Worm (Caenorhabditis elegans) whole organism, young adult: ENCODE measurements around the gene C16C8.9.

ENCODE experiments used
- F10E7.11 ChIP-seq: sonication (generic microtip); optimal IDR thresholded peaks from 2 replicates; lab custom pipeline; 2017; ENCODE audit warnings: mild to moderate bottlenecking, missing genetic modification characterization, moderate library complexity, missing compliant biosample characterization
- Y53G8AR.9 ChIP-seq: fragments of 200-800 bp; sonication (Bioruptor generic); conservative IDR thresholded peaks from 2 replicates; pipeline ENCODE4 v1.3.6; 2022; ENCODE audit warnings: missing genetic modification reagents, missing genetic modification characterization, missing compliant biosample characterization
- efl-1 ChIP-seq: fragments of 150-350 bp; optimal IDR thresholded peaks from 2 replicates; lab custom pipeline; 2014; ENCODE audit warnings: missing biosample characterization, missing genetic modification reagents, missing genetic modification characterization
- him-1 ChIP-seq: sonication (generic microtip); optimal IDR thresholded peaks from 2 replicates; lab custom pipeline; 2016; ENCODE audit warnings: missing genotype, missing genetic modification reagents, missing genetic modification characterization, missing compliant biosample characterization
- lir-1 ChIP-seq: fragments of 200-800 bp; sonication (Bioruptor generic); conservative IDR thresholded peaks from 2 replicates; pipeline ENCODE4 v1.3.6; 2022; ENCODE audit warnings: missing genetic modification reagents, missing genetic modification characterization, missing compliant biosample characterization
- nhr-179 ChIP-seq: sonication (generic microtip); optimal IDR thresholded peaks from 2 replicates; lab custom pipeline; 2016; ENCODE audit warnings: mild to moderate bottlenecking, missing genetic modification characterization, missing compliant biosample characterization
- rcor-1 ChIP-seq: fragments of 200-800 bp; sonication (Bioruptor generic); IDR thresholded peaks from 2 replicates; pipeline ENCODE4 v1.3.6; 2022; ENCODE audit warnings: missing genetic modification reagents, missing genetic modification characterization, missing compliant biosample characterization
- repo-1 ChIP-seq: sonication (generic microtip); optimal IDR thresholded peaks from 2 replicates; lab custom pipeline; 2017; ENCODE audit warnings: mild to moderate bottlenecking, missing genetic modification characterization, missing compliant biosample characterization

ce11 chrII:3445285-3445806, 17.7 kb downstream of the C16C8.9 start, which contains the start of the genes C16C8.5 and C16C8.16:
- no peak for TF ChIP-seq nhr-179 (tag; lab: Kevin White, UChicago)
- TF ChIP-seq repo-1 = no peak
- TF ChIP-seq efl-1 (GFP tag; lab: Kevin White, UChicago) = no peak
- no peak for TF ChIP-seq him-1 (tag; lab: Kevin White, UChicago)
- TF ChIP-seq Y53G8AR.9 (GFP tag; lab: Robert Waterston, UW) = no peak
- TF ChIP-seq lir-1 (GFP tag; lab: Robert Waterston, UW) = no peak
- TF ChIP-seq rcor-1 (GFP tag; lab: Robert Waterston, UW) = no peak
- no peak for TF ChIP-seq F10E7.11
